Fruit fly (Drosophila melanogaster) whole organism, embryonic: Measurements from ENCODE around the gene eEF1alpha2.

Experiments
- Ada2b ChIP-seq: fragments of 200-800 bp; sonication (Bioruptor generic); IDR thresholded peaks from 2 replicates; pipeline ENCODE4 v1.3.6; 2022; ENCODE audit warnings: missing biosample characterization, missing genetic modification characterization
- CG10462 ChIP-seq: fragments of 200-800 bp; sonication (Bioruptor generic); optimal IDR thresholded peaks from 2 replicates; lab custom pipeline; 2016; ENCODE audit warnings: missing biosample characterization, missing genetic modification characterization
- CG13894 ChIP-seq: fragments of 200-800 bp; sonication (Bioruptor generic); optimal IDR thresholded peaks from 3 replicates; lab custom pipeline; 2018; ENCODE audit warnings: missing biosample characterization, mild to moderate bottlenecking, missing genetic modification characterization, moderate library complexity
- CG9932 ChIP-seq: fragments of 200-800 bp; sonication (Bioruptor generic); IDR thresholded peaks from 2 replicates; pipeline ENCODE4 v1.3.6; 2022; ENCODE audit warnings: missing biosample characterization, missing genetic modification characterization
- org-1 ChIP-seq: fragments of 200-800 bp; sonication (Bioruptor generic); optimal IDR thresholded peaks from 2 replicates; lab custom pipeline; 2017; ENCODE audit warnings: missing biosample characterization, missing genetic modification characterization
- sna ChIP-seq: fragments of 200-800 bp; sonication (Bioruptor generic); IDR thresholded peaks from 2 replicates; pipeline ENCODE4 v1.3.6; 2022; ENCODE audit warnings: missing biosample characterization, missing genetic modification characterization; ENCODE audit not compliant: partially characterized antibody

dm6 chr3R:31767528-31767927 is 29.3 kb downstream of the eEF1alpha2 start:
- TF ChIP-seq CG13894 (tag; lab: Kevin White, UChicago) (no peak), sna (GFP tag; lab: Robert Waterston, UW) (no peak), CG10462 (GFP tag; lab: Kevin White, UChicago) (no peak), org-1 (GFP tag; lab: Kevin White, UChicago) (no peak), CG9932 (GFP tag; lab: Robert Waterston, UW) (no peak), Ada2b (GFP tag; lab: Robert Waterston, UW) (no peak)
